Worm (Caenorhabditis elegans) whole organism, young adult: ENCODE measurements around the gene F59D6.1.

Experiments used
- D2030.7 ChIP-seq: fragments of 200-800 bp; sonication (Bioruptor generic); IDR thresholded peaks from 2 replicates; pipeline ENCODE4 v1.3.6; 2022; ENCODE audit warnings: missing genetic modification reagents, missing genetic modification characterization, missing compliant biosample characterization
- F10E7.11 ChIP-seq: sonication (generic microtip); optimal IDR thresholded peaks from 2 replicates; lab custom pipeline; 2017; ENCODE audit warnings: mild to moderate bottlenecking, missing genetic modification characterization, moderate library complexity, missing compliant biosample characterization
- F23B12.7 ChIP-seq: sonication (generic microtip); optimal IDR thresholded peaks from 2 replicates; lab custom pipeline; 2017; ENCODE audit warnings: missing genetic modification characterization, mild to moderate bottlenecking, missing compliant biosample characterization, antibody characterized with exemption, moderate library complexity; ENCODE audit not compliant: insufficient read depth
- F33H1.4 ChIP-seq: fragments of 200-800 bp; sonication (Bioruptor generic); IDR thresholded peaks from 2 replicates; pipeline ENCODE4 v1.3.6; 2022; ENCODE audit warnings: missing genetic modification reagents, missing genetic modification characterization, missing compliant biosample characterization
- F49E8.2 ChIP-seq: sonication (generic microtip); optimal IDR thresholded peaks from 3 replicates; lab custom pipeline; 2017; ENCODE audit warnings: missing genetic modification characterization, mild to moderate bottlenecking, missing compliant biosample characterization, antibody characterized with exemption, moderate library complexity; ENCODE audit not compliant: insufficient read depth
- F55B11.4 ChIP-seq: sonication (generic microtip); optimal IDR thresholded peaks from 2 replicates; lab custom pipeline; 2016; ENCODE audit warnings: missing compliant biosample characterization, missing genetic modification characterization, borderline replicate concordance; ENCODE audit not compliant: insufficient read depth
- F57A8.1 ChIP-seq: fragments of 200-800 bp; sonication (Bioruptor generic); optimal IDR thresholded peaks from 2 replicates; lab custom pipeline; 2018; ENCODE audit warnings: mild to moderate bottlenecking, missing genetic modification characterization, moderate library complexity, missing compliant biosample characterization
- K12H6.12 ChIP-seq: fragments of 200-800 bp; sonication (Bioruptor generic); optimal IDR thresholded peaks from 2 replicates; lab custom pipeline; 2018; ENCODE audit warnings: mild to moderate bottlenecking, missing genetic modification characterization, missing compliant biosample characterization
- Y53F4B.3 ChIP-seq: fragments of 200-800 bp; sonication (Bioruptor generic); IDR thresholded peaks from 2 replicates; pipeline ENCODE4 v1.3.6; 2022; ENCODE audit warnings: missing genetic modification reagents, missing genetic modification characterization, missing compliant biosample characterization
- Y95B8A.8 ChIP-seq: fragments of 200-800 bp; sonication (Bioruptor generic); IDR thresholded peaks from 2 replicates; pipeline ENCODE4 v1.3.6; 2022; ENCODE audit warnings: missing genetic modification reagents, missing genetic modification characterization, missing compliant biosample characterization
- akir-1 ChIP-seq: fragments of 200-800 bp; sonication (Bioruptor generic); optimal IDR thresholded peaks from 2 replicates; lab custom pipeline; 2018; ENCODE audit warnings: mild to moderate bottlenecking, missing genetic modification characterization, moderate library complexity, missing compliant biosample characterization
- atf-7 ChIP-seq: sonication (generic microtip); optimal IDR thresholded peaks from 2 replicates; lab custom pipeline; 2017; ENCODE audit warnings: mild to moderate bottlenecking, missing genetic modification characterization, missing compliant biosample characterization
- athp-1 ChIP-seq: sonication (generic microtip); optimal IDR thresholded peaks from 2 replicates; lab custom pipeline; 2017; ENCODE audit warnings: mild to moderate bottlenecking, missing genetic modification characterization, missing compliant biosample characterization
- attf-3 ChIP-seq: fragments of 200-800 bp; sonication (Bioruptor generic); conservative IDR thresholded peaks from 2 replicates; pipeline ENCODE4 v1.3.6; 2022; ENCODE audit warnings: missing genetic modification reagents, missing genetic modification characterization, missing compliant biosample characterization
- bed-1 ChIP-seq: fragments of 200-800 bp; sonication (Bioruptor generic); IDR thresholded peaks from 2 replicates; pipeline ENCODE4 v1.3.6; 2022; ENCODE audit warnings: missing genetic modification reagents, missing genetic modification characterization, missing compliant biosample characterization
- ceh-100 ChIP-seq: fragments of 200-800 bp; sonication (Bioruptor generic); IDR thresholded peaks from 2 replicates; pipeline ENCODE4 v1.3.6; 2022; ENCODE audit warnings: missing genetic modification reagents, missing genetic modification characterization, missing compliant biosample characterization
- ceh-58 ChIP-seq: fragments of 200-800 bp; sonication (Bioruptor generic); IDR thresholded peaks from 2 replicates; pipeline ENCODE4 v1.3.6; 2022; ENCODE audit warnings: missing genetic modification characterization, missing compliant biosample characterization
- ceh-79 ChIP-seq: sonication (generic microtip); optimal IDR thresholded peaks from 2 replicates; lab custom pipeline; 2017; ENCODE audit warnings: mild to moderate bottlenecking, missing genetic modification characterization, missing compliant biosample characterization
- die-1 ChIP-seq: sonication (generic microtip); optimal IDR thresholded peaks from 2 replicates; lab custom pipeline; 2016; ENCODE audit warnings: missing genotype, mild to moderate bottlenecking, missing genetic modification characterization, missing compliant biosample characterization
- egl-18 ChIP-seq: fragments of 200-800 bp; sonication (Bioruptor generic); IDR thresholded peaks from 2 replicates; pipeline ENCODE4 v1.3.6; 2022; ENCODE audit warnings: missing genetic modification reagents, missing genetic modification characterization, missing compliant biosample characterization
- egl-44 ChIP-seq: fragments of 200-800 bp; sonication (Bioruptor generic); IDR thresholded peaks from 2 replicates; pipeline ENCODE4 v1.3.6; 2022; ENCODE audit warnings: missing genetic modification reagents, missing genetic modification characterization, missing compliant biosample characterization
- ets-4 ChIP-seq: fragments of 200-800 bp; sonication (Bioruptor generic); optimal IDR thresholded peaks from 2 replicates; lab custom pipeline; 2018; ENCODE audit warnings: mild to moderate bottlenecking, missing genetic modification characterization, missing compliant biosample characterization
- fkh-3 ChIP-seq: sonication (generic microtip); optimal IDR thresholded peaks from 2 replicates; lab custom pipeline; 2016; ENCODE audit warnings: mild to moderate bottlenecking, missing genetic modification characterization, missing compliant biosample characterization
- hmg-1.2 ChIP-seq: fragments of 200-800 bp; sonication (Bioruptor generic); IDR thresholded peaks from 2 replicates; pipeline ENCODE4 v1.3.6; 2022; ENCODE audit warnings: missing genetic modification reagents, missing genetic modification characterization, missing compliant biosample characterization
- lag-1 ChIP-seq: fragments of 200-800 bp; sonication (Bioruptor generic); IDR thresholded peaks from 2 replicates; pipeline ENCODE4 v1.3.6; 2022; ENCODE audit warnings: missing genetic modification reagents, missing genetic modification characterization, missing compliant biosample characterization
- madf-10 ChIP-seq: sonication (generic microtip); optimal IDR thresholded peaks from 2 replicates; lab custom pipeline; 2016; ENCODE audit warnings: mild to moderate bottlenecking, missing genetic modification characterization, missing compliant biosample characterization
- nfya-2 ChIP-seq: fragments of 200-800 bp; sonication (Bioruptor generic); IDR thresholded peaks from 2 replicates; pipeline ENCODE4 v1.3.6; 2022; ENCODE audit warnings: missing genetic modification reagents, missing genetic modification characterization, missing compliant biosample characterization
- nhr-80 ChIP-seq: sonication (generic microtip); optimal IDR thresholded peaks from 2 replicates; lab custom pipeline; 2016; ENCODE audit warnings: missing genetic modification characterization, missing compliant biosample characterization
- rcor-1 ChIP-seq: fragments of 200-800 bp; sonication (Bioruptor generic); IDR thresholded peaks from 2 replicates; pipeline ENCODE4 v1.3.6; 2022; ENCODE audit warnings: missing genetic modification reagents, missing genetic modification characterization, missing compliant biosample characterization
- unc-62 ChIP-seq: fragments of 150-350 bp; optimal IDR thresholded peaks from 2 replicates; lab custom pipeline; 2014; ENCODE audit warnings: missing biosample characterization, missing genetic modification reagents, missing genetic modification characterization
- zfh-2 ChIP-seq: fragments of 200-800 bp; sonication (Bioruptor generic); conservative IDR thresholded peaks from 2 replicates; pipeline ENCODE4 v1.3.6; 2022; ENCODE audit warnings: missing genetic modification reagents, missing genetic modification characterization, missing compliant biosample characterization
- ztf-22 ChIP-seq: fragments of 200-800 bp; sonication (Bioruptor generic); optimal IDR thresholded peaks from 2 replicates; lab custom pipeline; 2018; ENCODE audit warnings: mild to moderate bottlenecking, missing genetic modification characterization, moderate library complexity, missing compliant biosample characterization
- ztf-25 ChIP-seq: fragments of 200-800 bp; sonication (Bioruptor generic); IDR thresholded peaks from 2 replicates; pipeline ENCODE4 v1.3.6; 2022; ENCODE audit warnings: missing genetic modification reagents, missing genetic modification characterization, missing compliant biosample characterization
- ztf-28 ChIP-seq: fragments of 200-800 bp; sonication (Bioruptor generic); IDR thresholded peaks from 2 replicates; pipeline ENCODE4 v1.3.6; 2022; ENCODE audit warnings: missing genetic modification reagents, missing genetic modification characterization, missing compliant biosample characterization
- ztf-6 ChIP-seq: fragments of 200-800 bp; sonication (Bioruptor generic); IDR thresholded peaks from 2 replicates; pipeline ENCODE4 v1.3.6; 2022; ENCODE audit warnings: missing genetic modification reagents, missing genetic modification characterization, missing compliant biosample characterization

F59D6.1 gene

ce11 chrV:3017930-3018329 is 27.0 kb upstream of the F59D6.1 start:
- no peak for TF ChIP-seq lag-1 (GFP tag; lab: Robert Waterston, UW)
- peak; percentile 67 for TF ChIP-seq zfh-2 (GFP tag; lab: Robert Waterston, UW)
- TF ChIP-seq, all 124 proteins: peak for 1

ce11 chrV:3021306-3021705 is 23.6 kb upstream of the F59D6.1 start, which contains the start of gene irld-12:
irld-12 (minus strand) TSS chrV:3021406.
- no peak for TF ChIP-seq attf-3 (GFP tag; lab: Robert Waterston, UW)
- no peak for TF ChIP-seq D2030.7 (GFP tag; lab: Robert Waterston, UW)
- TF ChIP-seq egl-44 = no peak
- TF ChIP-seq F33H1.4 (GFP tag; lab: Robert Waterston, UW) = no peak
- TF ChIP-seq die-1 (tag; lab: Kevin White, UChicago) = no peak
- TF ChIP-seq akir-1 (GFP tag; lab: Kevin White, UChicago) = no peak
- no peak for TF ChIP-seq hmg-1.2 (GFP tag; lab: Robert Waterston, UW)
- TF ChIP-seq F23B12.7 (tag; lab: Kevin White, UChicago) = no peak
- no peak for TF ChIP-seq unc-62 (GFP tag; lab: Kevin White, UChicago)
- TF ChIP-seq egl-18 (GFP tag; lab: Robert Waterston, UW) = no peak
- TF ChIP-seq ztf-6 (GFP tag; lab: Robert Waterston, UW) = no peak

- TF ChIP-seq nhr-80 (tag; lab: Kevin White, UChicago) (peak; percentile 9), ztf-22 (GFP tag; lab: Kevin White, UChicago) (no peak), F57A8.1 (GFP tag; lab: Kevin White, UChicago) (no peak), ceh-100 (GFP tag; lab: Robert Waterston, UW) (no peak)
Observed at ce11 chrV:3024274-3024673, 20.7 kb upstream of the F59D6.1 start, which contains the start of gene asp-8. asp-8 (plus strand) TSS chrV:3024549.

DNA sequence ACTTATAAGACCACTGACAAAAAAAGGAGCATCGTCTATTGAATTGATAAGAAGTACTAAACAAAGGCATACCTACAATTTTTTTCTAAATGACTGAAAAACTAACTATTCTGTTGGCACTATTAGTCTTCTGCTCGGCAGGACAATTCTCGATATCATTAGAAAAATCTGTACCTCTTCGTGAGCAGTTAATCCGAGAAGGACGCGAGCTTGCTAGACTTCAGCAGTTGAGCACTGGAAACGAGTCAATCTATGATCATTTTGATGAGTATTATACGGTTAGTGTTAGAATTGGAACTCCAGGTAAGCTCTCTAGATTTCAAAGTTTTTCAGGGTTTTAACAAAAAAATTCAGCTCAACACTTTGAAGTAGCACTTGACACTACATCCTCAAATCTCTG is 16.7 kb upstream of the F59D6.1 start, which contains the start of gene asp-7:
Gene asp-7, plus strand, starts transcription at position 81 of the 400 bp plus-strand sequence.
- no peak for TF ChIP-seq F33H1.4 (GFP tag; lab: Robert Waterston, UW)
- TF ChIP-seq ceh-58 = no peak
- TF ChIP-seq K12H6.12 = no peak
- no peak for TF ChIP-seq Y53F4B.3
- no peak for TF ChIP-seq ztf-28 (GFP tag; lab: Robert Waterston, UW)
- no peak for TF ChIP-seq athp-1 (tag; lab: Kevin White, UChicago)

ce11 chrV:3032343-3032742 is 12.6 kb upstream of the F59D6.1 start, which contains the start of gene irld-38:
irld-38 (minus strand) TSS chrV:3032443.
- TF ChIP-seq F55B11.4 (no peak), fkh-3 (tag; lab: Kevin White, UChicago) (no peak), rcor-1 (GFP tag; lab: Robert Waterston, UW) (no peak), F10E7.11 (tag; lab: Kevin White, UChicago) (no peak), ceh-79 (tag; lab: Kevin White, UChicago) (no peak), ets-4 (GFP tag; lab: Kevin White, UChicago) (no peak), Y95B8A.8 (GFP tag; lab: Robert Waterston, UW) (no peak), bed-1 (GFP tag; lab: Robert Waterston, UW) (no peak), ztf-25 (no peak), Y53F4B.3 (no peak), madf-10 (no peak), F33H1.4 (GFP tag; lab: Robert Waterston, UW) (no peak), nfya-2 (GFP tag; lab: Robert Waterston, UW) (no peak), F49E8.2 (tag; lab: Kevin White, UChicago) (no peak), unc-62 (GFP tag; lab: Kevin White, UChicago) (no peak), atf-7 (no peak), akir-1 (GFP tag; lab: Kevin White, UChicago) (no peak)
